Fruit fly (Drosophila melanogaster) whole organism, embryonic: Measurements from ENCODE around the gene Girdin.
A peak's percentile ranks its signal among the peaks of the same experiment; 100 is the strongest.

ENCODE experiments used
- Atf3 ChIP-seq: fragments of 200-800 bp; sonication (Bioruptor generic); optimal IDR thresholded peaks from 3 replicates; lab custom pipeline; 2016; ENCODE audit warnings: missing biosample characterization, missing genetic modification characterization
- CG10366 ChIP-seq: fragments of 200-800 bp; sonication (Bioruptor generic); IDR thresholded peaks from 2 replicates; pipeline ENCODE4 v1.3.6; 2022; ENCODE audit warnings: missing biosample characterization, missing genetic modification characterization
- CG10543 ChIP-seq: fragments of 200-800 bp; sonication (Bioruptor generic); optimal IDR thresholded peaks from 3 replicates; lab custom pipeline; 2017; ENCODE audit warnings: missing biosample characterization, mild to moderate bottlenecking, missing genetic modification characterization, moderate library complexity
- CG10565 ChIP-seq: fragments of 200-800 bp; sonication (Bioruptor generic); optimal IDR thresholded peaks from 3 replicates; lab custom pipeline; 2016; ENCODE audit warnings: missing biosample characterization, mild to moderate bottlenecking, missing genetic modification characterization
- CG10979 ChIP-seq: fragments of 200-800 bp; sonication (Bioruptor generic); optimal IDR thresholded peaks from 2 replicates; lab custom pipeline; 2018; ENCODE audit warnings: missing biosample characterization, mild to moderate bottlenecking, missing genetic modification characterization, moderate library complexity
- CG11695 ChIP-seq: fragments of 200-800 bp; sonication (Bioruptor generic); IDR thresholded peaks from 3 replicates; pipeline ENCODE4 v1.3.6; 2022; ENCODE audit warnings: missing biosample characterization, missing genetic modification characterization
- CG13624 ChIP-seq: fragments of 200-800 bp; sonication (Bioruptor generic); optimal IDR thresholded peaks from 2 replicates; lab custom pipeline; 2016; ENCODE audit warnings: missing biosample characterization, missing genetic modification characterization
- CG1602 ChIP-seq: fragments of 200-800 bp; sonication (Bioruptor generic); optimal IDR thresholded peaks from 3 replicates; lab custom pipeline; 2016; ENCODE audit warnings: missing biosample characterization, missing genetic modification characterization
- CG17361 ChIP-seq: fragments of 200-800 bp; sonication (Bioruptor generic); IDR thresholded peaks from 3 replicates; pipeline ENCODE4 v1.3.6; 2022; ENCODE audit warnings: missing biosample characterization, missing genetic modification characterization
- CG17802 ChIP-seq: fragments of 200-800 bp; sonication (Bioruptor generic); optimal IDR thresholded peaks from 2 replicates; lab custom pipeline; 2018; ENCODE audit warnings: missing biosample characterization, mild to moderate bottlenecking, missing genetic modification characterization, moderate library complexity
- CG2678 ChIP-seq: fragments of 200-800 bp; sonication (Bioruptor generic); optimal IDR thresholded peaks from 3 replicates; lab custom pipeline; 2019; ENCODE audit warnings: missing biosample characterization, mild to moderate bottlenecking, missing genetic modification characterization, moderate library complexity
- CG31441 ChIP-seq: fragments of 200-800 bp; sonication (Bioruptor generic); IDR thresholded peaks from 2 replicates; pipeline ENCODE4 v1.3.6; 2022; ENCODE audit warnings: missing biosample characterization, missing genetic modification characterization
- CG3163 ChIP-seq: fragments of 200-800 bp; sonication (Bioruptor generic); optimal IDR thresholded peaks from 3 replicates; lab custom pipeline; 2016; ENCODE audit warnings: missing biosample characterization, missing genetic modification characterization
- CG3847 ChIP-seq: fragments of 200-800 bp; sonication (Bioruptor generic); IDR thresholded peaks from 2 replicates; pipeline ENCODE4 v1.3.6; 2022; ENCODE audit warnings: missing biosample characterization, missing genetic modification characterization
- CG4328 ChIP-seq: fragments of 200-800 bp; sonication (Bioruptor generic); optimal IDR thresholded peaks from 3 replicates; lab custom pipeline; 2017; ENCODE audit warnings: missing biosample characterization, missing genetic modification reagents, missing genetic modification characterization
- CG4360 ChIP-seq: fragments of 200-800 bp; sonication (Bioruptor generic); IDR thresholded peaks from 2 replicates; pipeline ENCODE4 v1.3.6; 2022; ENCODE audit warnings: missing biosample characterization, missing genetic modification characterization
- CG6175 ChIP-seq: fragments of 200-800 bp; sonication (Bioruptor generic); IDR thresholded peaks from 3 replicates; pipeline ENCODE4 v1.3.6; 2022; ENCODE audit warnings: missing biosample characterization, missing genetic modification characterization
- CG6854 ChIP-seq: fragments of 200-800 bp; sonication (Bioruptor generic); optimal IDR thresholded peaks from 3 replicates; lab custom pipeline; 2017; ENCODE audit warnings: missing biosample characterization, mild to moderate bottlenecking, missing genetic modification characterization
- CG8089 ChIP-seq: fragments of 200-800 bp; sonication (Bioruptor generic); optimal IDR thresholded peaks from 3 replicates; lab custom pipeline; 2016; ENCODE audit warnings: missing biosample characterization, missing genetic modification characterization
- Fer2 ChIP-seq: fragments of 200-800 bp; sonication (Bioruptor generic); optimal IDR thresholded peaks from 2 replicates; lab custom pipeline; 2018; ENCODE audit warnings: missing biosample characterization, mild to moderate bottlenecking, missing genetic modification characterization, moderate library complexity
- Hey ChIP-seq: fragments of 200-800 bp; sonication (Bioruptor generic); optimal IDR thresholded peaks from 3 replicates; lab custom pipeline; 2018; ENCODE audit warnings: missing biosample characterization, mild to moderate bottlenecking, missing genetic modification characterization
- Hmr ChIP-seq: fragments of 200-800 bp; sonication (Bioruptor generic); optimal IDR thresholded peaks from 3 replicates; lab custom pipeline; 2017; ENCODE audit warnings: mild to moderate bottlenecking, missing biosample characterization, missing genetic modification reagents, missing genetic modification characterization
- Lhr ChIP-seq: fragments of 200-800 bp; sonication (Bioruptor generic); optimal IDR thresholded peaks from 3 replicates; lab custom pipeline; 2017; ENCODE audit warnings: mild to moderate bottlenecking, missing biosample characterization, missing genetic modification reagents, missing genetic modification characterization
- NFAT ChIP-seq: fragments of 200-800 bp; sonication (Bioruptor generic); IDR thresholded peaks from 2 replicates; pipeline ENCODE4 v1.3.6; 2022; ENCODE audit warnings: missing biosample characterization, missing genetic modification characterization
- Nf-YC ChIP-seq: fragments of 200-800 bp; optimal IDR thresholded peaks from 3 replicates; lab custom pipeline; 2019; ENCODE audit warnings: missing biosample characterization, mild to moderate bottlenecking, missing genetic modification characterization, moderate library complexity
- Rfx ChIP-seq: fragments of 200-800 bp; sonication (Bioruptor generic); IDR thresholded peaks from 2 replicates; pipeline ENCODE4 v1.3.6; 2022; ENCODE audit warnings: missing biosample characterization, missing genetic modification characterization
- Sox102F ChIP-seq: fragments of 200-800 bp; sonication (Bioruptor generic); optimal IDR thresholded peaks from 2 replicates; lab custom pipeline; 2018; ENCODE audit warnings: missing biosample characterization, mild to moderate bottlenecking, missing genetic modification characterization, moderate library complexity
- Vsx1 ChIP-seq: fragments of 200-800 bp; sonication (Bioruptor generic); optimal IDR thresholded peaks from 2 replicates; lab custom pipeline; 2017; ENCODE audit warnings: missing biosample characterization, mild to moderate bottlenecking, missing genetic modification characterization, missing genetic modification reagents
- abd-A ChIP-seq: fragments of 200-800 bp; sonication (Bioruptor generic); optimal IDR thresholded peaks from 3 replicates; lab custom pipeline; 2019; ENCODE audit warnings: missing biosample characterization, mild to moderate bottlenecking, missing genetic modification characterization, moderate library complexity
- br ChIP-seq: fragments of >200 bp; optimal IDR thresholded peaks from 2 replicates; lab custom pipeline; 2017
- cato ChIP-seq: fragments of 200-800 bp; sonication (Bioruptor generic); optimal IDR thresholded peaks from 2 replicates; lab custom pipeline; 2016; ENCODE audit warnings: missing biosample characterization, missing genetic modification characterization, borderline replicate concordance
- gt ChIP-seq: fragments of 200-800 bp; sonication (Bioruptor generic); IDR thresholded peaks from 2 replicates; pipeline ENCODE4 v1.3.6; 2022; ENCODE audit warnings: missing biosample characterization, missing genetic modification characterization
- hb ChIP-seq: fragments of 200-800 bp; sonication (Bioruptor generic); IDR thresholded peaks from 3 replicates; pipeline ENCODE4 v1.3.6; 2022; ENCODE audit warnings: missing biosample characterization, missing genetic modification characterization; ENCODE audit not compliant: partially characterized antibody
- her ChIP-seq: fragments of 200-800 bp; sonication (Bioruptor generic); optimal IDR thresholded peaks from 2 replicates; lab custom pipeline; 2016; ENCODE audit warnings: missing biosample characterization, missing genetic modification characterization
- inv ChIP-seq: fragments of 200-800 bp; sonication (Bioruptor generic); IDR thresholded peaks from 2 replicates; pipeline ENCODE4 v1.3.6; 2022; ENCODE audit warnings: missing biosample characterization, missing genetic modification characterization; ENCODE audit not compliant: partially characterized antibody
- lbe ChIP-seq: fragments of 200-800 bp; sonication (Bioruptor generic); optimal IDR thresholded peaks from 2 replicates; lab custom pipeline; 2016; ENCODE audit warnings: missing biosample characterization, mild to moderate bottlenecking, missing genetic modification characterization
- nmo ChIP-seq: fragments of 200-800 bp; sonication (Bioruptor generic); optimal IDR thresholded peaks from 2 replicates; lab custom pipeline; 2018; ENCODE audit warnings: missing biosample characterization, mild to moderate bottlenecking, missing genetic modification characterization, moderate library complexity
- odd ChIP-seq: fragments of 200-800 bp; sonication (Bioruptor generic); optimal IDR thresholded peaks from 2 replicates; lab custom pipeline; 2017; ENCODE audit warnings: missing biosample characterization, mild to moderate bottlenecking, missing genetic modification characterization
- pan ChIP-seq, 4 experiments: fragments of >200 bp in 3 of 4; fragments of 200-800 bp in 1 of 4; sonication (Bioruptor generic) in 1 of 4; optimal IDR thresholded peaks in 3 of 4; IDR thresholded peaks in 1 of 4; 2 replicates each; pipeline versions ENCODE4 v1.3.6 to Lab custom; 2017 to 2022; ENCODE audit warnings: missing biosample characterization in 2 of 4, missing genetic modification characterization in 2 of 4, mixed read lengths in 1 of 4
- sc ChIP-seq, 3 experiments: fragments of >200 bp in 2 of 3; fragments of 200-800 bp in 1 of 3; sonication (Bioruptor generic) in 1 of 3; optimal IDR thresholded peaks; 2 replicates in 2 of 3; 3 replicates in 1 of 3; lab custom pipeline; 2017; ENCODE audit warnings: mild to moderate bottlenecking in 1 of 3, missing biosample characterization in 1 of 3, missing genetic modification characterization in 1 of 3, missing genetic modification reagents in 1 of 3
- sens ChIP-seq: fragments of 200-800 bp; sonication (Bioruptor generic); peaks from one replicate; lab custom pipeline; 2016; ENCODE audit warnings: missing biosample characterization, missing genetic modification characterization
- seq ChIP-seq: fragments of 200-800 bp; sonication (Bioruptor generic); IDR thresholded peaks from 2 replicates; pipeline ENCODE4 v1.3.6; 2022; ENCODE audit warnings: missing biosample characterization, missing genetic modification characterization
- sr ChIP-seq: fragments of 200-800 bp; sonication (Bioruptor generic); IDR thresholded peaks from 3 replicates; pipeline ENCODE4 v1.3.6; 2022; ENCODE audit warnings: missing biosample characterization, missing genetic modification characterization
- tin ChIP-seq: fragments of 200-800 bp; sonication (Bioruptor generic); optimal IDR thresholded peaks from 3 replicates; lab custom pipeline; 2016; ENCODE audit warnings: missing biosample characterization, missing genetic modification characterization
- tio ChIP-seq: fragments of 200-800 bp; sonication (Bioruptor generic); optimal IDR thresholded peaks from 2 replicates; lab custom pipeline; 2017; ENCODE audit warnings: missing biosample characterization, missing genetic modification characterization, inconsistent platforms
- unc-4 ChIP-seq: fragments of 200-800 bp; sonication (Bioruptor generic); IDR thresholded peaks from 2 replicates; pipeline ENCODE4 v1.3.6; 2022; ENCODE audit warnings: missing biosample characterization, missing genetic modification characterization; ENCODE audit not compliant: partially characterized antibody
- vnd ChIP-seq: fragments of 200-800 bp; sonication (Bioruptor generic); IDR thresholded peaks from 3 replicates; pipeline ENCODE4 v1.3.6; 2022; ENCODE audit warnings: missing biosample characterization, missing genetic modification characterization; ENCODE audit not compliant: partially characterized antibody

Girdin gene

dm6 chr3L:3148125-3149059 is 30.3 kb upstream of the Girdin start, which contains the start of the genes Usp5 and BtbVII (continued):
- TF ChIP-seq odd (GFP tag; lab: Kevin White, UChicago) (no peak), CG10543 (GFP tag; lab: Kevin White, UChicago) (peak; percentile 49), CG31441 (GFP tag; lab: Robert Waterston, UW) (peak; percentile 49; the same call in 1 of the 2 replicates), CG3847 (GFP tag; lab: Robert Waterston, UW) (peak; percentile 68), CG10565 (GFP tag; lab: Kevin White, UChicago) (no peak), gt (no peak), NFAT (GFP tag; lab: Robert Waterston, UW) (peak; percentile 67), hb (GFP tag; lab: Robert Waterston, UW) (peak; percentile 91), CG6854 (no peak), tin (GFP tag; lab: Kevin White, UChicago) (peak; percentile 63), CG3163 (GFP tag; lab: Kevin White, UChicago) (peak; percentile 18), CG13624 (GFP tag; lab: Kevin White, UChicago) (peak; percentile 70), Nf-YC (peak; percentile 2), vnd (GFP tag; lab: Robert Waterston, UW) (peak; percentile 96), lbe (GFP tag; lab: Kevin White, UChicago) (peak; percentile 4), CG4328 (peak; percentile 29), br (lab: Kevin White, UChicago) (no peak), CG1602 (GFP tag; lab: Kevin White, UChicago) (peak; percentile 47), CG10366 (GFP tag; lab: Robert Waterston, UW) (peak; percentile 50), CG2678 (tag; lab: Kevin White, UChicago) (peak; percentile 39), Vsx1 (GFP tag; lab: Kevin White, UChicago) (no peak), nmo (peak; percentile 61), sc (optimal IDR thresholded peaks at IDR 0.05; lab: Kevin White, UChicago) (no peak), sc (GFP tag; optimal IDR thresholded peaks at IDR 0.05; lab: Kevin White, UChicago) (no peak), tio (GFP tag; lab: Kevin White, UChicago) (no peak), unc-4 (peak; percentile 98), her (GFP tag; lab: Kevin White, UChicago) (peak; percentile 74), CG10979 (tag; lab: Kevin White, UChicago) (peak; percentile 34), CG17361 (peak; percentile 30; the same call in 2 of the 3 replicates), Fer2 (tag; lab: Kevin White, UChicago) (no peak), CG4360 (peak; percentile 65), abd-A (no peak), pan (optimal IDR thresholded peaks at IDR 0.05; lab: Kevin White, UChicago) (no peak), pan (GFP tag; optimal IDR thresholded peaks at IDR 0.05 in 1 of 2, IDR thresholded peaks at IDR 0.05 in 1 of 2) (peak in 1 of 2 experiments; percentile 50), Sox102F (GFP tag; lab: Kevin White, UChicago) (no peak), CG17802 (tag; lab: Kevin White, UChicago) (no peak), Hey (tag; lab: Kevin White, UChicago) (no peak), sens (peak; percentile 96), CG8089 (GFP tag; lab: Kevin White, UChicago) (peak; percentile 1), sr (GFP tag; lab: Robert Waterston, UW) (no peak), seq (GFP tag; lab: Robert Waterston, UW) (no peak), CG11695 (GFP tag; lab: Robert Waterston, UW) (no peak; the same call in 2 of the 3 replicates), inv (peak; percentile 94), CG6175 (no peak), Rfx (GFP tag; lab: Robert Waterston, UW) (peak; percentile 76), Lhr (GFP tag; lab: Kevin White, UChicago) (peak; percentile 72), Hmr (GFP tag; lab: Kevin White, UChicago) (peak; percentile 50), Atf3 (GFP tag; lab: Kevin White, UChicago) (peak; percentile 41), cato (GFP tag; lab: Kevin White, UChicago) (peak; percentile 27)
